Fruit fly (Drosophila melanogaster): ENCODE results near the gene CG11529.

Gene CG11529

dm6 chr3L:12178847-12179437 is 18.6 kb upstream of the CG11529 start:
- TF ChIP-seq CG1620 (GFP tag; optimal IDR thresholded peaks at IDR 0.05) (no peak), CG5204 (GFP tag; optimal IDR thresholded peaks at IDR 0.05) (no peak), Clk (GFP tag; optimal IDR thresholded peaks at IDR 0.05) (no peak), cic (GFP tag; optimal IDR thresholded peaks at IDR 0.05) (peak; percentile 60), Mnt (GFP tag; optimal IDR thresholded peaks at IDR 0.05) (no peak), CG33017 (tag; optimal IDR thresholded peaks at IDR 0.05) (peak; percentile 15), tj (GFP tag; optimal IDR thresholded peaks at IDR 0.05) (no peak), Crg-1 (GFP tag; optimal IDR thresholded peaks at IDR 0.05) (no peak), CG7045 (GFP tag; optimal IDR thresholded peaks at IDR 0.05) (peak; percentile 26), pad (GFP tag; optimal IDR thresholded peaks at IDR 0.05) (no peak), CG12768 (GFP tag; optimal IDR thresholded peaks at IDR 0.05) (no peak), ovo (GFP tag; optimal IDR thresholded peaks at IDR 0.05) (peak; percentile 94), CG11617 (GFP tag; optimal IDR thresholded peaks at IDR 0.05) (peak; percentile 43), CG7101 (tag; optimal IDR thresholded peaks at IDR 0.05) (no peak), Hr96 (GFP tag; optimal IDR thresholded peaks at IDR 0.05) (no peak), cnc (optimal IDR thresholded peaks at IDR 0.05) (no peak), bab1 (GFP tag; optimal IDR thresholded peaks at IDR 0.05) (peak; percentile 29), CG14711 (tag; optimal IDR thresholded peaks at IDR 0.05) (no peak), toe (GFP tag; optimal IDR thresholded peaks at IDR 0.05) (peak; percentile 32), kay (GFP tag; ENCODE audit: borderline replicate concordance) (no peak)

dm6 chr3L:12183967-12184366 is 13.6 kb upstream of the CG11529 start:
- TF ChIP-seq CG7101 (tag; optimal IDR thresholded peaks at IDR 0.05) (peak; percentile 28), CG11617 (GFP tag; optimal IDR thresholded peaks at IDR 0.05) (peak; percentile 5), pad (GFP tag; optimal IDR thresholded peaks at IDR 0.05) (no peak), CG5204 (GFP tag; optimal IDR thresholded peaks at IDR 0.05) (peak; percentile 53)

dm6 chr3L:12184564-12185034 is 13.0 kb upstream of the CG11529 start, which contains the start of gene Miox:
TSS of gene Miox (plus strand) at chr3L:12184984.
- TF ChIP-seq pad (GFP tag; optimal IDR thresholded peaks at IDR 0.05) = peak; percentile 22
- TF ChIP-seq cic (GFP tag; optimal IDR thresholded peaks at IDR 0.05) = peak; percentile 85
- TF ChIP-seq CG7045 (GFP tag; optimal IDR thresholded peaks at IDR 0.05) = no peak
- TF ChIP-seq ovo (GFP tag; optimal IDR thresholded peaks at IDR 0.05) = no peak

- TF ChIP-seq ovo (GFP tag; optimal IDR thresholded peaks at IDR 0.05) (no peak), tj (GFP tag; optimal IDR thresholded peaks at IDR 0.05) (no peak), toe (GFP tag; optimal IDR thresholded peaks at IDR 0.05) (no peak), Clk (GFP tag; optimal IDR thresholded peaks at IDR 0.05) (no peak), Crg-1 (GFP tag; optimal IDR thresholded peaks at IDR 0.05) (no peak), CG7101 (tag; optimal IDR thresholded peaks at IDR 0.05) (no peak), CG14711 (tag; optimal IDR thresholded peaks at IDR 0.05) (no peak), CG5204 (GFP tag; optimal IDR thresholded peaks at IDR 0.05) (no peak), CG12768 (GFP tag; optimal IDR thresholded peaks at IDR 0.05) (no peak), Mnt (GFP tag; optimal IDR thresholded peaks at IDR 0.05) (no peak)
Measured at dm6 chr3L:12185336-12185735, 12.3 kb upstream of the CG11529 start.

- TF ChIP-seq Clk (GFP tag; optimal IDR thresholded peaks at IDR 0.05) (no peak), cic (GFP tag; optimal IDR thresholded peaks at IDR 0.05) (no peak), toe (GFP tag; optimal IDR thresholded peaks at IDR 0.05) (no peak), CG1620 (GFP tag; optimal IDR thresholded peaks at IDR 0.05) (no peak), kay (GFP tag; ENCODE audit: borderline replicate concordance) (peak; percentile 14)
Measured at dm6 chr3L:12188518-12188917, 9.1 kb upstream of the CG11529 start, which contains the start of gene Est-6. TSS of gene Est-6 (plus strand) at chr3L:12188818.

dm6 chr3L:12190433-12190832 is 7.2 kb upstream of the CG11529 start, which contains the start of gene Est-P:
TSS of gene Est-P (plus strand) at chr3L:12190733.
- TF ChIP-seq kay (GFP tag; ENCODE audit: borderline replicate concordance) = no peak
- no peak for TF ChIP-seq CG12768 (GFP tag; optimal IDR thresholded peaks at IDR 0.05)
- no peak for TF ChIP-seq CG11617 (GFP tag; optimal IDR thresholded peaks at IDR 0.05)
- no peak for TF ChIP-seq pad (GFP tag; optimal IDR thresholded peaks at IDR 0.05)
- no peak for TF ChIP-seq CG33017 (tag; optimal IDR thresholded peaks at IDR 0.05)
- no peak for TF ChIP-seq ovo (GFP tag; optimal IDR thresholded peaks at IDR 0.05)
- no peak for TF ChIP-seq Mnt (GFP tag; optimal IDR thresholded peaks at IDR 0.05)
- TF ChIP-seq CG1620 (GFP tag; optimal IDR thresholded peaks at IDR 0.05) = no peak
- TF ChIP-seq toe (GFP tag; optimal IDR thresholded peaks at IDR 0.05) = no peak
- TF ChIP-seq bab1 (GFP tag; optimal IDR thresholded peaks at IDR 0.05) = no peak
- no peak for TF ChIP-seq Clk (GFP tag; optimal IDR thresholded peaks at IDR 0.05)
- TF ChIP-seq CG5204 (GFP tag; optimal IDR thresholded peaks at IDR 0.05) = no peak
- TF ChIP-seq tj (GFP tag; optimal IDR thresholded peaks at IDR 0.05) = no peak
- no peak for TF ChIP-seq CG7101 (tag; optimal IDR thresholded peaks at IDR 0.05)
- no peak for TF ChIP-seq cnc (optimal IDR thresholded peaks at IDR 0.05)
- no peak for TF ChIP-seq CG14711 (tag; optimal IDR thresholded peaks at IDR 0.05)
- no peak for TF ChIP-seq CG7045 (GFP tag; optimal IDR thresholded peaks at IDR 0.05)
- no peak for TF ChIP-seq Crg-1 (GFP tag; optimal IDR thresholded peaks at IDR 0.05)
- TF ChIP-seq cic (GFP tag; optimal IDR thresholded peaks at IDR 0.05) = no peak

- TF ChIP-seq CG7045 (GFP tag; optimal IDR thresholded peaks at IDR 0.05) (no peak), bab1 (GFP tag; optimal IDR thresholded peaks at IDR 0.05) (peak; percentile 49), toe (GFP tag; optimal IDR thresholded peaks at IDR 0.05) (no peak), Crg-1 (GFP tag; optimal IDR thresholded peaks at IDR 0.05) (no peak), Mnt (GFP tag; optimal IDR thresholded peaks at IDR 0.05) (no peak), Hr96 (GFP tag; optimal IDR thresholded peaks at IDR 0.05) (no peak), CG5204 (GFP tag; optimal IDR thresholded peaks at IDR 0.05) (no peak), cic (GFP tag; optimal IDR thresholded peaks at IDR 0.05) (no peak), kay (GFP tag; ENCODE audit: borderline replicate concordance) (peak; percentile 62), CG14711 (tag; optimal IDR thresholded peaks at IDR 0.05) (no peak), CG33017 (tag; optimal IDR thresholded peaks at IDR 0.05) (no peak), Clk (GFP tag; optimal IDR thresholded peaks at IDR 0.05) (no peak), CG11617 (GFP tag; optimal IDR thresholded peaks at IDR 0.05) (no peak), CG1620 (GFP tag; optimal IDR thresholded peaks at IDR 0.05) (no peak), cnc (optimal IDR thresholded peaks at IDR 0.05) (no peak)
Measured at dm6 chr3L:12193485-12193884, 4.1 kb upstream of the CG11529 start, which contains the start of gene thoc6. TSS of gene thoc6 (minus strand) at chr3L:12193688.

Measured in whole organism, adult.